Worm (Caenorhabditis elegans) whole organism, L2 larva: Measurements from ENCODE around the gene nlp-53.

Experiments
- F13H6.1 ChIP-seq: sonication (generic microtip); optimal IDR thresholded peaks from 2 replicates; lab custom pipeline; 2016; ENCODE audit warnings: missing genetic modification characterization, missing compliant biosample characterization
- aly-2 ChIP-seq: fragments of 150-350 bp; optimal IDR thresholded peaks from 2 replicates; lab custom pipeline; 2014; ENCODE audit warnings: missing biosample characterization, missing genetic modification characterization
- ama-1 ChIP-seq: fragments of 150-350 bp; optimal IDR thresholded peaks from 2 replicates; lab custom pipeline; 2018; ENCODE audit warnings: inconsistent platforms
- blmp-1 ChIP-seq: sonication (generic microtip); optimal IDR thresholded peaks from 2 replicates; lab custom pipeline; 2017; ENCODE audit warnings: missing genetic modification characterization, mild to moderate bottlenecking, missing compliant biosample characterization, antibody characterized with exemption, moderate library complexity; ENCODE audit not compliant: insufficient read depth
- ceh-82 ChIP-seq: fragments of 150-350 bp; optimal IDR thresholded peaks from 2 replicates; lab custom pipeline; 2014; ENCODE audit warnings: missing biosample characterization, missing genetic modification characterization
- dmd-4 ChIP-seq: sonication (generic microtip); optimal IDR thresholded peaks from 2 replicates; lab custom pipeline; 2017; ENCODE audit warnings: missing biosample characterization, missing genetic modification characterization
- elt-3 ChIP-seq: sonication (generic microtip); optimal IDR thresholded peaks from 2 replicates; lab custom pipeline; 2017; ENCODE audit warnings: missing biosample characterization, missing genetic modification characterization
- mdl-1 ChIP-seq, 2 experiments: fragments of 150-350 bp in 1 of 2; sonication (generic microtip) in 1 of 2; optimal IDR thresholded peaks; 2 replicates each; lab custom pipeline; 2017; ENCODE audit warnings: missing biosample characterization in 2 of 2, missing genetic modification characterization in 2 of 2
- nhr-12 ChIP-seq: fragments of 150-350 bp; optimal IDR thresholded peaks from 2 replicates; lab custom pipeline; 2014; ENCODE audit warnings: missing biosample characterization, missing genetic modification characterization
- zag-1 ChIP-seq: fragments of 150-350 bp; optimal IDR thresholded peaks from 2 replicates; lab custom pipeline; 2014; ENCODE audit warnings: missing biosample characterization, missing genetic modification characterization
- ztf-11 ChIP-seq: sonication (generic microtip); optimal IDR thresholded peaks from 2 replicates; lab custom pipeline; 2017; ENCODE audit warnings: missing biosample characterization, missing genetic modification characterization
- ztf-4 ChIP-seq: fragments of 150-350 bp; optimal IDR thresholded peaks from 2 replicates; lab custom pipeline; 2014; ENCODE audit warnings: missing biosample characterization, missing genetic modification characterization

DNA sequence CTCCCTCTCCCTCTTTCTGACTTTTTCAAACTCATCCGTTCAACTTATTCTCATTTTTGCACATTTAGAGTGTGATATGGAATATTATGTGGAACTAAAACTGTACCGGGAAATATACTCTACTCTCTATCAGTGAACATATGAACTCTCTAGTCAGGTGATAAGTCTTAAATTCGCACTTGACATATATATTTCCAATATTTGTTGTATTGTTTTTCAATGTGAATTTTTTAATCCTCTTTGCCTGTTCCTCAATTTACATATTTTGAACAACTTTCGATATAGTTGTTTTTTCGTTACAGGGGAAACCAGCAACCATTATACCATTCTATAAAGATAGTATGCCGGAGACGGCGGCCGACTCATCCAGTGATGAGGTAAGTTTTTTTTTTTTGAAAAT, 41.5 kb downstream of the nlp-53 start, which contains the start of gene C04A11.1:
- TF ChIP-seq ztf-11 (tag; lab: Kevin White, UChicago) (no peak), elt-3 (tag; lab: Kevin White, UChicago) (no peak), aly-2 (tag; lab: Kevin White, UChicago) (no peak), nhr-12 (tag; lab: Kevin White, UChicago) (no peak), ama-1 (lab: Kevin White, UChicago) (no peak), ceh-82 (no peak), F13H6.1 (tag; lab: Kevin White, UChicago) (no peak), blmp-1 (tag; lab: Kevin White, UChicago) (no peak), mdl-1 (tag; optimal IDR thresholded peaks at IDR 0.05; lab: Kevin White, UChicago) (no peak), zag-1 (tag; lab: Kevin White, UChicago) (no peak), dmd-4 (tag; lab: Kevin White, UChicago) (no peak), ztf-4 (no peak)
